Fruit fly (Drosophila melanogaster): Measurements from ENCODE around the gene CG45101.

The CG45101 gene

DNA sequence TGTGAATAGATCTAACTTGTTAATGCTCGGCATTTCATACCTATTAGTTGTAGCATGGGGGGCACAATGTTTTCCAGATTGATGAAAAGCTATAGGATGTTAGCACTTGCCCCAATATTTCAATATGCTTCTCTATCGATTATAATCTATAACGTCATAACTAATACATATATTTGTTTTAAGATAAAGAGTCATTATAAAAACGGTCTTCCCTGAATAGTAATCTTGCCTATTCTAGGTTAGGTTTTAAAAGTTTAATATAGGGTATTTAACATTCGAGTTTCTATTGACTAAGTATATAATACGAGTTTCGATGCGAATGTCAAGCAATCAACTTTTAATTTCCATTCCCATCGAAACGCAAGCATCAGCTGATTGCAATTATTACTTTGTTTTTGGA is 3.6 kb upstream of the CG45101 start, which contains the start of the genes CG6321 and Blos2 (continued):
- TF ChIP-seq ind (GFP tag; optimal IDR thresholded peaks at IDR 0.05) = peak; percentile 75
- no peak for TF ChIP-seq CG15479 (GFP tag; optimal IDR thresholded peaks at IDR 0.05)
- TF ChIP-seq fru (optimal IDR thresholded peaks at IDR 0.05) = no peak
- peak; percentile 62; the same call in 1 of the 3 replicates for TF ChIP-seq Mrtf (GFP tag; IDR thresholded peaks at IDR 0.05)
- no peak for TF ChIP-seq eyg (GFP tag; optimal IDR thresholded peaks at IDR 0.05)
- peak; percentile 93 for TF ChIP-seq D19A (tag; optimal IDR thresholded peaks at IDR 0.05)
- TF ChIP-seq Poxn (GFP tag; IDR thresholded peaks at IDR 0.05) = peak; percentile 39; the same call in 1 of the 2 replicates
- TF ChIP-seq CG34224 (GFP tag; IDR thresholded peaks at IDR 0.05; ENCODE audit: partially characterized antibody) = no peak
- TF ChIP-seq Med (GFP tag) = peak; percentile 93
- TF ChIP-seq seq (GFP tag; IDR thresholded peaks at IDR 0.05) = peak; percentile 16; the same call in 1 of the 2 replicates
- no peak for TF ChIP-seq Hmx (GFP tag; optimal IDR thresholded peaks at IDR 0.05)
- TF ChIP-seq gsb-n (tag; optimal IDR thresholded peaks at IDR 0.05) = peak; percentile 75
- peak; percentile 4 for TF ChIP-seq CG7987 (GFP tag; optimal IDR thresholded peaks at IDR 0.05)
- TF ChIP-seq CG13894 (tag; optimal IDR thresholded peaks at IDR 0.05) = no peak
- no peak for TF ChIP-seq crol (GFP tag; IDR thresholded peaks at IDR 0.05)
- peak; percentile 23 for TF ChIP-seq CG6254 (GFP tag; optimal IDR thresholded peaks at IDR 0.05)
- TF ChIP-seq en (GFP tag; optimal IDR thresholded peaks at IDR 0.05) = peak; percentile 27
- TF ChIP-seq CG3847 (GFP tag; IDR thresholded peaks at IDR 0.05) = peak; percentile 53; the same call in 1 of the 2 replicates
- peak; percentile 63 for TF ChIP-seq CG1603 (tag; optimal IDR thresholded peaks at IDR 0.05)
- TF ChIP-seq toy (GFP tag; IDR thresholded peaks at IDR 0.05) = no peak
- peak; percentile 54 for TF ChIP-seq sisA (GFP tag; IDR thresholded peaks at IDR 0.05)
- no peak for TF ChIP-seq CG9876 (GFP tag; optimal IDR thresholded peaks at IDR 0.05)
- no peak for TF ChIP-seq shn (GFP tag; optimal IDR thresholded peaks at IDR 0.05)
- TF ChIP-seq slou (GFP tag; optimal IDR thresholded peaks at IDR 0.05) = peak; percentile 8
- TF ChIP-seq Gsc (GFP tag; IDR thresholded peaks at IDR 0.05) = no peak
- TF ChIP-seq Xbp1 (GFP tag; optimal IDR thresholded peaks at IDR 0.05) = peak; percentile 75
- peak; percentile 16; the same call in 1 of the 3 replicates for TF ChIP-seq CG11093 (GFP tag; IDR thresholded peaks at IDR 0.05)
- no peak for TF ChIP-seq ash1 (GFP tag; optimal IDR thresholded peaks at IDR 0.05)
- TF ChIP-seq CG2712 (tag; optimal IDR thresholded peaks at IDR 0.05) = peak; percentile 89
- no peak for TF ChIP-seq inv (GFP tag; IDR thresholded peaks at IDR 0.05; ENCODE audit: partially characterized antibody)
- TF ChIP-seq CG12942 (GFP tag; optimal IDR thresholded peaks at IDR 0.05) = no peak
- peak; percentile 5 to 88 for TF ChIP-seq Hr51 (GFP tag; optimal IDR thresholded peaks at IDR 0.05)
- TF ChIP-seq CG1792 (GFP tag; optimal IDR thresholded peaks at IDR 0.05) = no peak
- TF ChIP-seq CG2199 (GFP tag; IDR thresholded peaks at IDR 0.05) = no peak
- TF ChIP-seq vvl (GFP tag; IDR thresholded peaks at IDR 0.05) = peak; percentile 88
- peak; percentile 42 for TF ChIP-seq pum (GFP tag; optimal IDR thresholded peaks at IDR 0.05)
- TF ChIP-seq pita (GFP tag; optimal IDR thresholded peaks at IDR 0.05) = no peak
- TF ChIP-seq pho (GFP tag; optimal IDR thresholded peaks at IDR 0.05) = peak; percentile 29
- TF ChIP-seq CG7745 (tag; optimal IDR thresholded peaks at IDR 0.05) = no peak
- TF ChIP-seq CG8765 (GFP tag; IDR thresholded peaks at IDR 0.05) = no peak
- TF ChIP-seq CG10321 (GFP tag; IDR thresholded peaks at IDR 0.05) = no peak
- no peak; the same call in 1 of the 2 replicates for TF ChIP-seq Awh (GFP tag; IDR thresholded peaks at IDR 0.05)
- peak; percentile 78 for TF ChIP-seq Sox102F (GFP tag; optimal IDR thresholded peaks at IDR 0.05)
- peak; percentile 78 for TF ChIP-seq Oli (tag; optimal IDR thresholded peaks at IDR 0.05)
- peak; percentile 45; the same call in 1 of the 2 replicates for TF ChIP-seq NFAT (GFP tag; IDR thresholded peaks at IDR 0.05)
- TF ChIP-seq CG12659 (GFP tag; optimal IDR thresholded peaks at IDR 0.05) = peak; percentile 68
- no peak for TF ChIP-seq Dfd (GFP tag; optimal IDR thresholded peaks at IDR 0.05)
- peak; percentile 61 for TF ChIP-seq CG13775 (GFP tag; optimal IDR thresholded peaks at IDR 0.05)
- TF ChIP-seq Deaf1 (tag; optimal IDR thresholded peaks at IDR 0.05) = peak; percentile 66
- peak; percentile 17 for TF ChIP-seq CG34376 (GFP tag; optimal IDR thresholded peaks at IDR 0.05)
- no peak for TF ChIP-seq gfzf (GFP tag; optimal IDR thresholded peaks at IDR 0.05)
- no peak for TF ChIP-seq abd-A (tag; optimal IDR thresholded peaks at IDR 0.05)

Data from whole organism, embryonic.